Worm (Caenorhabditis elegans) whole organism, L1 larva: ENCODE measurements around the gene dyf-18.

Source experiments
- C04F5.9 ChIP-seq: sonication (generic microtip); optimal IDR thresholded peaks from 2 replicates; lab custom pipeline; 2016; ENCODE audit warnings: missing genetic modification characterization, missing compliant biosample characterization
- C16A3.4 ChIP-seq: fragments of 150-350 bp; optimal IDR thresholded peaks from 2 replicates; lab custom pipeline; 2014; ENCODE audit warnings: missing biosample characterization, missing genetic modification characterization
- C34B4.2 ChIP-seq: sonication (generic microtip); optimal IDR thresholded peaks from 2 replicates; lab custom pipeline; 2017; ENCODE audit warnings: mild to moderate bottlenecking, missing genetic modification characterization, missing compliant biosample characterization
- F16B12.6 ChIP-seq: fragments of 150-350 bp; optimal IDR thresholded peaks from 2 replicates; lab custom pipeline; 2014; ENCODE audit warnings: missing biosample characterization, missing genetic modification characterization
- Y116A8C.19 ChIP-seq: sonication (generic microtip); optimal IDR thresholded peaks from 2 replicates; lab custom pipeline; 2016; ENCODE audit warnings: missing compliant biosample characterization, missing genetic modification characterization, borderline replicate concordance
- alr-1 ChIP-seq: fragments of 200-800 bp; sonication (Bioruptor generic); optimal IDR thresholded peaks from 2 replicates; lab custom pipeline; 2018; ENCODE audit warnings: borderline replicate concordance, mild to moderate bottlenecking, missing genetic modification characterization, missing compliant biosample characterization
- ama-1 ChIP-seq: fragments of 150-350 bp; optimal IDR thresholded peaks from 2 replicates; lab custom pipeline; 2014
- blmp-1 ChIP-seq: fragments of 150-350 bp; optimal IDR thresholded peaks from 2 replicates; lab custom pipeline; 2014; ENCODE audit warnings: missing biosample characterization, missing genetic modification characterization
- ceh-63 ChIP-seq: fragments of 200-800 bp; sonication (Bioruptor generic); optimal IDR thresholded peaks from 2 replicates; lab custom pipeline; 2018; ENCODE audit warnings: mild to moderate bottlenecking, missing genetic modification characterization, missing compliant biosample characterization
- ceh-8 ChIP-seq: fragments of 200-800 bp; sonication (Bioruptor generic); optimal IDR thresholded peaks from 2 replicates; lab custom pipeline; 2018; ENCODE audit warnings: mild to moderate bottlenecking, missing genetic modification characterization, moderate library complexity, missing compliant biosample characterization
- ceh-88 ChIP-seq: fragments of 200-800 bp; sonication (Bioruptor generic); IDR thresholded peaks from 2 replicates; pipeline ENCODE4 v1.3.6; 2022; ENCODE audit warnings: missing genetic modification characterization, missing compliant biosample characterization
- ceh-90 ChIP-seq: sonication (generic microtip); optimal IDR thresholded peaks from 2 replicates; lab custom pipeline; 2016; ENCODE audit warnings: missing genetic modification characterization, missing compliant biosample characterization
- efl-1 ChIP-seq, 4 experiments: fragments of 150-350 bp; optimal IDR thresholded peaks in 3 of 4; peaks in 1 of 4; 1 replicate in 1 of 4; 2 replicates in 3 of 4; lab custom pipeline; 2014; ENCODE audit warnings: missing biosample characterization in 2 of 4, missing genetic modification characterization in 2 of 4, missing genetic modification reagents in 2 of 4
- elt-2 ChIP-seq: sonication (generic microtip); optimal IDR thresholded peaks from 2 replicates; lab custom pipeline; 2016; ENCODE audit warnings: missing genetic modification characterization, mild to moderate bottlenecking, inconsistent platforms, missing compliant biosample characterization, missing genetic modification reagents
- elt-3 ChIP-seq, 6 experiments: fragments of 150-350 bp in 1 of 6; sonication (generic microtip); optimal IDR thresholded peaks; 2 replicates each; lab custom pipeline; 2017 to 2018; ENCODE audit warnings: missing biosample characterization in 6 of 6, missing genetic modification characterization in 6 of 6, inconsistent platforms in 1 of 6
- ets-5 ChIP-seq: fragments of 200-800 bp; sonication (Bioruptor generic); IDR thresholded peaks from 2 replicates; pipeline ENCODE4 v1.3.6; 2022; ENCODE audit warnings: missing genetic modification characterization, missing compliant biosample characterization
- fkh-4 ChIP-seq: sonication (generic microtip); optimal IDR thresholded peaks from 2 replicates; lab custom pipeline; 2016; ENCODE audit warnings: missing compliant biosample characterization, missing genetic modification characterization, borderline replicate concordance
- fos-1 ChIP-seq: fragments of 150-350 bp; optimal IDR thresholded peaks from 2 replicates; lab custom pipeline; 2014; ENCODE audit warnings: missing biosample characterization, missing genetic modification characterization
- hlh-17 ChIP-seq: fragments of 200-800 bp; sonication (Bioruptor generic); optimal IDR thresholded peaks from 2 replicates; lab custom pipeline; 2018; ENCODE audit warnings: missing genetic modification characterization, mild to moderate bottlenecking, missing compliant biosample characterization, moderate library complexity, borderline replicate concordance
- jun-1 ChIP-seq: fragments of 150-350 bp; optimal IDR thresholded peaks from 2 replicates; lab custom pipeline; 2014; ENCODE audit warnings: missing biosample characterization, missing genetic modification reagents, missing genetic modification characterization
- lin-14 ChIP-seq: fragments of 200-800 bp; sonication (Bioruptor generic); optimal IDR thresholded peaks from 2 replicates; lab custom pipeline; 2018; ENCODE audit warnings: mild to moderate bottlenecking, missing genetic modification characterization, moderate library complexity, missing compliant biosample characterization
- lin-15B ChIP-seq: fragments of 150-350 bp; sonication (generic microtip); optimal IDR thresholded peaks from 3 replicates; lab custom pipeline; 2014; ENCODE audit warnings: missing biosample characterization, missing genetic modification characterization
- lir-3 ChIP-seq: sonication (generic microtip); optimal IDR thresholded peaks from 2 replicates; lab custom pipeline; 2016; ENCODE audit warnings: mild to moderate bottlenecking, missing genetic modification characterization, moderate library complexity, missing compliant biosample characterization; ENCODE audit not compliant: poor library complexity
- lsy-2 ChIP-seq, 2 experiments: fragments of 150-350 bp; optimal IDR thresholded peaks; 2 replicates each; lab custom pipeline; 2014; ENCODE audit warnings: missing biosample characterization in 2 of 2, missing genetic modification characterization in 2 of 2
- mab-9 ChIP-seq: fragments of 200-800 bp; sonication (Bioruptor generic); IDR thresholded peaks from 2 replicates; pipeline ENCODE4 v1.3.6; 2022; ENCODE audit warnings: missing genetic modification reagents, missing genetic modification characterization, missing compliant biosample characterization
- mdl-1 ChIP-seq, 2 experiments: fragments of 150-350 bp; optimal IDR thresholded peaks; 2 replicates each; lab custom pipeline; 2014 to 2017; ENCODE audit warnings: missing biosample characterization in 2 of 2, missing genetic modification characterization in 2 of 2, inconsistent platforms in 1 of 2
- mef-2 ChIP-seq: fragments of 150-350 bp; optimal IDR thresholded peaks from 2 replicates; lab custom pipeline; 2014; ENCODE audit warnings: missing biosample characterization, missing genetic modification characterization
- mep-1 ChIP-seq: fragments of 150-350 bp; optimal IDR thresholded peaks from 2 replicates; lab custom pipeline; 2014; ENCODE audit warnings: missing biosample characterization, missing genetic modification characterization
- nhr-12 ChIP-seq: sonication (generic microtip); optimal IDR thresholded peaks from 2 replicates; lab custom pipeline; 2017; ENCODE audit warnings: missing biosample characterization, missing genetic modification characterization
- nhr-20 ChIP-seq: sonication (generic microtip); optimal IDR thresholded peaks from 2 replicates; lab custom pipeline; 2016; ENCODE audit warnings: mild to moderate bottlenecking, missing genetic modification characterization, missing compliant biosample characterization
- nhr-28 ChIP-seq: fragments of 150-350 bp; optimal IDR thresholded peaks from 2 replicates; lab custom pipeline; 2014; ENCODE audit warnings: missing biosample characterization, missing genetic modification characterization
- nhr-47 ChIP-seq: sonication (generic microtip); optimal IDR thresholded peaks from 2 replicates; lab custom pipeline; 2016; ENCODE audit warnings: mild to moderate bottlenecking, missing genetic modification characterization, moderate library complexity, missing compliant biosample characterization
- nhr-71 ChIP-seq: sonication (generic microtip); optimal IDR thresholded peaks from 2 replicates; lab custom pipeline; 2016; ENCODE audit warnings: mild to moderate bottlenecking, missing genetic modification characterization, moderate library complexity, missing compliant biosample characterization
- nhr-76 ChIP-seq: sonication (generic microtip); optimal IDR thresholded peaks from 2 replicates; lab custom pipeline; 2017; ENCODE audit warnings: missing biosample characterization, missing genetic modification characterization
- nhr-85 ChIP-seq: sonication (generic microtip); peaks from one replicate; lab custom pipeline; 2016; ENCODE audit warnings: missing genetic modification characterization, inconsistent platforms, missing compliant biosample characterization
- nhr-90 ChIP-seq: sonication (generic microtip); optimal IDR thresholded peaks from 2 replicates; lab custom pipeline; 2016; ENCODE audit warnings: mild to moderate bottlenecking, missing genetic modification characterization, missing compliant biosample characterization; ENCODE audit not compliant: poor library complexity
- pax-3 ChIP-seq: fragments of 200-800 bp; sonication (Bioruptor generic); optimal IDR thresholded peaks from 2 replicates; lab custom pipeline; 2018; ENCODE audit warnings: mild to moderate bottlenecking, missing genetic modification characterization, moderate library complexity, missing compliant biosample characterization
- rnt-1 ChIP-seq: sonication (generic microtip); optimal IDR thresholded peaks from 2 replicates; lab custom pipeline; 2016; ENCODE audit warnings: mild to moderate bottlenecking, missing genetic modification characterization, moderate library complexity, missing compliant biosample characterization
- skn-1 ChIP-seq: fragments of 150-350 bp; optimal IDR thresholded peaks from 2 replicates; lab custom pipeline; 2014; ENCODE audit warnings: missing biosample characterization, missing genetic modification characterization
- snu-23 ChIP-seq: sonication (generic microtip); optimal IDR thresholded peaks from 2 replicates; lab custom pipeline; 2016; ENCODE audit warnings: missing genetic modification characterization, missing compliant biosample characterization
- sox-4 ChIP-seq: sonication (generic microtip); optimal IDR thresholded peaks from 2 replicates; lab custom pipeline; 2016; ENCODE audit warnings: missing genetic modification characterization, missing compliant biosample characterization
- sptf-1 ChIP-seq: fragments of 150-350 bp; optimal IDR thresholded peaks from 2 replicates; lab custom pipeline; 2014; ENCODE audit warnings: missing biosample characterization, missing genetic modification characterization
- tbx-2 ChIP-seq: sonication (generic microtip); optimal IDR thresholded peaks from 2 replicates; lab custom pipeline; 2016; ENCODE audit warnings: missing genetic modification characterization, missing compliant biosample characterization
- unc-86 ChIP-seq: sonication (generic microtip); optimal IDR thresholded peaks from 2 replicates; lab custom pipeline; 2016; ENCODE audit warnings: missing genetic modification characterization, missing compliant biosample characterization
- unc-98 ChIP-seq: fragments of 200-800 bp; sonication (Bioruptor generic); IDR thresholded peaks from 2 replicates; pipeline ENCODE4 v1.3.6; 2022; ENCODE audit warnings: missing genetic modification characterization, missing compliant biosample characterization
- vab-15 ChIP-seq: sonication (generic microtip); optimal IDR thresholded peaks from 2 replicates; lab custom pipeline; 2017; ENCODE audit warnings: missing genotype, mild to moderate bottlenecking, missing genetic modification characterization, missing compliant biosample characterization
- xbp-1 ChIP-seq: sonication (generic microtip); optimal IDR thresholded peaks from 2 replicates; lab custom pipeline; 2016; ENCODE audit warnings: missing genetic modification characterization, missing compliant biosample characterization
- zag-1 ChIP-seq: fragments of 150-350 bp; optimal IDR thresholded peaks from 2 replicates; lab custom pipeline; 2014; ENCODE audit warnings: missing biosample characterization, missing genetic modification characterization
- zip-4 ChIP-seq: fragments of 200-800 bp; sonication (Bioruptor generic); optimal IDR thresholded peaks from 2 replicates; lab custom pipeline; 2018; ENCODE audit warnings: mild to moderate bottlenecking, missing genetic modification characterization, moderate library complexity, missing compliant biosample characterization
- ztf-4 ChIP-seq: fragments of 150-350 bp; optimal IDR thresholded peaks from 2 replicates; lab custom pipeline; 2014; ENCODE audit warnings: missing biosample characterization, missing genetic modification characterization

The dyf-18 gene

DNA sequence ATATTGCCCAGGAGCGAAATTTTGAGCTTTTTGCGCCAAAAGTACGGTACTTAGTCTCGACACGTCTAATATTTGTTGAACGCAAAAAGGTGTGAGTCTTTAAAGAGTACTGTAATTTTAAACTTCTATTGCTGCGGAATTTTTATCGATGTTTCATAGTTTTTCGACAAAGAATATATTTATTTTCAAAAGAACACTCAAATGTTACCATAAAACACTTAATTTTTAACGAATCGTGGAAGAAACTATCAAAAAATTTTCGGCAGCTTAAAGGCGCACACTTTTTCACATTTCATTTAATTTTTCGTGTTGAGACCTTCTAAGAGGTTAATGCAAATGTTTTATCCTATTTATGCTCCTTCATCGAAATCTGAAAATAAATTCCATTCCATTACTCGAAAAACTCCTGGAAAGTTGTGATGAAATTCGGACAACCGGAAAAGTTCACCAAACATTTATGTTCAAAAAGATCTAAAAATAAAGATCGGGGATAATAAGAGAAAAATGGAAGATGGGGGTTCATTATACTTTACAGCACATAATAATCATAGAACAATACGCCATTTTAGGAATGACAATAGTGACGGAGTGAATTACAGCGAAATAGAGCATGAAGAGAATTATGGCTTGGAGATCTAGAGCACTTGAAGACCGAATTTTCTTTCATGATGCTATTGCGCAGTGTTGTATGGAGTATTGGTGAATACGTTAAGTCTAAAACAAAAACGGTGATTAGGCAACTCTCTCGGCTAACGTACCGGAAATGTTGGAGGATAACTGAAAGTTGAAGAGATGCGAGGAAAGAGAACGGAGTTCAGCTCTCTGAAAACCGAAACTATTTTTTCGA is 19.3 kb upstream of the dyf-18 start:
- no peak for TF ChIP-seq nhr-12
- peak in 1 of 2 experiments; percentile 22 for TF ChIP-seq lsy-2 (tag; optimal IDR thresholded peaks at IDR 0.05; lab: Kevin White, UChicago)
- no peak for TF ChIP-seq nhr-28
- peak; percentile 22 for TF ChIP-seq pax-3 (tag; lab: Kevin White, UChicago)
- no peak for TF ChIP-seq skn-1 (tag; lab: Kevin White, UChicago)
- no peak for TF ChIP-seq ceh-8
- no peak for TF ChIP-seq mep-1 (tag; lab: Kevin White, UChicago)
- peak; percentile 81 for TF ChIP-seq ama-1
- TF ChIP-seq nhr-20 (tag; lab: Kevin White, UChicago) = no peak
- TF ChIP-seq ceh-88 (GFP tag; lab: Robert Waterston, UW) = no peak
- no peak for TF ChIP-seq rnt-1 (tag; lab: Kevin White, UChicago)
- peak; percentile 22 for TF ChIP-seq nhr-71 (tag; lab: Kevin White, UChicago)
- TF ChIP-seq sptf-1 (tag; lab: Kevin White, UChicago) = no peak
- no peak for TF ChIP-seq ceh-63
- TF ChIP-seq ets-5 (GFP tag; lab: Robert Waterston, UW) = no peak
- TF ChIP-seq zag-1 (tag; lab: Kevin White, UChicago) = no peak
- no peak for TF ChIP-seq lin-15B (tag; lab: Kevin White, UChicago)
- TF ChIP-seq mdl-1 (tag; optimal IDR thresholded peaks at IDR 0.05; lab: Kevin White, UChicago) = no peak
- peak; percentile 50 for TF ChIP-seq nhr-85 (tag; lab: Kevin White, UChicago)
- no peak for TF ChIP-seq nhr-76
- TF ChIP-seq elt-2 (tag; lab: Kevin White, UChicago) = no peak
- no peak for TF ChIP-seq efl-1 (optimal IDR thresholded peaks at IDR 0.05; lab: Kevin White, UChicago)
- peak in 1 of 2 experiments; percentile 67 for TF ChIP-seq efl-1 (GFP tag; optimal IDR thresholded peaks at IDR 0.05 in 1 of 2; lab: Kevin White, UChicago)
- TF ChIP-seq snu-23 (GFP tag; lab: Kevin White, UChicago) = no peak
- TF ChIP-seq nhr-90 (tag; lab: Kevin White, UChicago) = peak; percentile 27
- no peak for TF ChIP-seq C04F5.9 (tag; lab: Kevin White, UChicago)
- peak; percentile 13 for TF ChIP-seq sox-4 (tag; lab: Kevin White, UChicago)
- TF ChIP-seq elt-3 (tag; optimal IDR thresholded peaks at IDR 0.05; lab: Kevin White, UChicago) = no peak
- no peak for TF ChIP-seq nhr-47 (tag; lab: Kevin White, UChicago)
- no peak for TF ChIP-seq ceh-90

DNA sequence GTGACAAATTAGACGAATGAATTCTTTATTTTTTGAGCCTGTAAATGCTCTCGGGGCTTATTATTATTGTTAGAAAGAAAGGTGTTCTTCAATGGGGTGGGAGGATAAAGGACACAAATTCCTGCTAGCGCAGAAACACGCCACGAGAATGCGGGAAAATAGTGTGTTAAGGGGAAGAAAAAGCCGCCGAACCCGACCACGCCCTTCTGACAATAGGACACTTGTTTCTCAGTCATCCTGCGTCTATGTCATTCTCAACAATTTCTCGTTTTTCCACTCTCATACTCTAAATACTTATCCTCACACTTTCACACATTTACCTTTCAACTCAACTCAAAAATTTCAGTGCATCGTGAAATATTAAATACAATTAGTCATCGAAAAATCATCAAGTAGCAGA is 12.9 kb upstream of the dyf-18 start, which contains the start of gene M117.1:
M117.1 (plus strand) TSS at position 347 of the 400 bp plus-strand sequence.
- TF ChIP-seq unc-86 (tag; lab: Kevin White, UChicago) = no peak
- TF ChIP-seq mef-2 (tag; lab: Kevin White, UChicago) = no peak
- peak; percentile 13 for TF ChIP-seq tbx-2 (tag; lab: Kevin White, UChicago)
- no peak for TF ChIP-seq nhr-47 (tag; lab: Kevin White, UChicago)
- TF ChIP-seq fkh-4 (tag; lab: Kevin White, UChicago) = no peak
- TF ChIP-seq alr-1 (tag; lab: Kevin White, UChicago) = no peak
- TF ChIP-seq ceh-63 = no peak
- TF ChIP-seq mdl-1 (tag; optimal IDR thresholded peaks at IDR 0.05; lab: Kevin White, UChicago) = no peak
- no peak for TF ChIP-seq ets-5 (GFP tag; lab: Robert Waterston, UW)
- TF ChIP-seq xbp-1 (tag; lab: Kevin White, UChicago) = no peak
- TF ChIP-seq mep-1 (tag; lab: Kevin White, UChicago) = no peak
- peak; percentile 13 for TF ChIP-seq blmp-1 (tag; lab: Kevin White, UChicago)
- TF ChIP-seq vab-15 (tag; lab: Kevin White, UChicago) = no peak
- no peak for TF ChIP-seq ztf-4
- TF ChIP-seq rnt-1 (tag; lab: Kevin White, UChicago) = peak; percentile 4
- no peak for TF ChIP-seq C04F5.9 (tag; lab: Kevin White, UChicago)
- TF ChIP-seq mab-9 (GFP tag; lab: Robert Waterston, UW) = no peak
- TF ChIP-seq unc-98 = no peak
- no peak for TF ChIP-seq lir-3 (tag; lab: Kevin White, UChicago)
- TF ChIP-seq fos-1 = no peak
- TF ChIP-seq F16B12.6 = no peak
- no peak for TF ChIP-seq hlh-17 (GFP tag; lab: Kevin White, UChicago)
- no peak for TF ChIP-seq Y116A8C.19 (tag; lab: Kevin White, UChicago)
- TF ChIP-seq zip-4 = no peak
- no peak for TF ChIP-seq C16A3.4 (tag; lab: Kevin White, UChicago)
- TF ChIP-seq nhr-28 = no peak
- TF ChIP-seq lin-14 (GFP tag; lab: Kevin White, UChicago) = peak; percentile 53
- TF ChIP-seq C34B4.2 (tag; lab: Kevin White, UChicago) = no peak
- no peak for TF ChIP-seq jun-1 (tag; lab: Kevin White, UChicago)
